Worm (Caenorhabditis elegans): Measurements from ENCODE around the gene lgc-53.

DNA sequence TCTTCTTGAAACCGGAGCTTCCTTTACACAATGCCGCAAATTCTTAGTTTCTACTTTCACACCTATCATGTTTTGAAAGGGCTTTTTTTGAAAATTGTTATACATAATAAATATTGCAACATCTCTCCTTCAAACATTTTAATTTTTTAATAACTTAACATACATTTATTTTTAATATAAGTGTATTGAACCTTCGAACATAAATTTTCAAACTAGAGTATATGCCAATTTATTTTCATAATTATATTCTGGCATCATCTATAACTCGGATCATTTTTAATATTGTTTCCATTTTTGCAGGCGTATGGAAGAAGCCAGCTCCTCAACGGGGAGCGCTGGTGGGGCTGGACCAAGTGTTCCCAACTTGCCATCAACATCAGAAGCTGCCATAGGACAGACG is 17.8 kb downstream of the lgc-53 start, which contains the start of gene hda-4:
- TF ChIP-seq unc-62 (GFP tag; optimal IDR thresholded peaks at IDR 0.05) (no peak), F33H1.4 (GFP tag; IDR thresholded peaks at IDR 0.05) (no peak), F39B2.1 (GFP tag; IDR thresholded peaks at IDR 0.05) (no peak), xnd-1 (tag; optimal IDR thresholded peaks at IDR 0.05) (no peak), attf-6 (GFP tag; IDR thresholded peaks at IDR 0.05) (no peak), nfyb-1 (GFP tag; IDR thresholded peaks at IDR 0.05) (no peak), hmg-20 (GFP tag; IDR thresholded peaks at IDR 0.05) (no peak), aptf-3 (GFP tag; IDR thresholded peaks at IDR 0.05) (no peak)

Data from whole organism, young adult.